Worm (Caenorhabditis elegans) whole organism, midembryonic: ENCODE results near the gene sre-10.

Experiments used
- cog-1 ChIP-seq: sonication (generic microtip); optimal IDR thresholded peaks from 2 replicates; lab custom pipeline; 2016; ENCODE audit warnings: missing genetic modification characterization, missing compliant biosample characterization
- klf-2 ChIP-seq: fragments of 200-800 bp; sonication (Bioruptor generic); conservative IDR thresholded peaks from 2 replicates; pipeline ENCODE4 v1.3.6; 2022; ENCODE audit warnings: missing genetic modification reagents, missing genetic modification characterization, missing compliant biosample characterization
- med-1 ChIP-seq: sonication (generic microtip); optimal IDR thresholded peaks from 2 replicates; lab custom pipeline; 2017; ENCODE audit warnings: missing genetic modification characterization, mild to moderate bottlenecking, missing compliant biosample characterization, antibody characterized with exemption, missing genetic modification reagents; ENCODE audit not compliant: insufficient read depth
- ref-1 ChIP-seq: fragments of 200-800 bp; sonication (Bioruptor generic); conservative IDR thresholded peaks from 2 replicates; pipeline ENCODE4 v1.3.6; 2022; ENCODE audit warnings: missing genetic modification reagents, missing genetic modification characterization, missing compliant biosample characterization
- ztf-23 ChIP-seq: fragments of 200-800 bp; sonication (Bioruptor generic); IDR thresholded peaks from 2 replicates; pipeline ENCODE4 v1.3.6; 2022; ENCODE audit warnings: missing genetic modification reagents, missing genetic modification characterization, missing compliant biosample characterization

DNA sequence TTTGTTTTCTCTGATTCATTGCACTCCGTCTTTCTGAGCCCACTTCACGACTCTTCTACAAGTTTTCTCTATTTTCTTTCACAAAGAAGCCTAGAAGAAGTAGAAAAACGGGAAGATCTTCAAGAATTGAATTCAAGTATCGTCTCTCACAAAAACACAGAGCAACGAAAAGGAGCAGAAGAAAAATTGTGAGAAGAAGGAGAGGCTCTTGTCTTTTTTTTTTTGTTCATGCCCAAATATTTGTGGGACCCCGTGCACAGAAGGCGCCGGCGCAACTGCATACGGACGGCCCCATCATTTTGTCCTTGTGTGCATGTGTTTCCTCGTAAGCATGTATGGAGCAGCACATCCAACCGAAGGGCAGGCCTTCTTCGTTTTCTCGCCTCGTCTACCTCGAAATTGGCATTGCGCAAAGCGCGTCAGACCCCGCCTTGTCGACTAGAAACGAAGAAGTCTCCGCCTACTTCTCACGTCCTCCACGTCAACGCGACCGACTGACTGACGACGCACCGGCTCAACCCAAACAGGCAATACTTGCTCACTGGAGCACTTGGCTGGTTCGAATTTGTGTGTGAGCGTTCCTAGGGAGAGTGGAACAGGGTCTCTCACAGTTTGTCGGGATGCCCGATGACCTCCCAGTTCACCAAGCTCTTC, 25.7 kb upstream of the sre-10 start:
- no peak for TF ChIP-seq ref-1 (GFP tag; lab: Robert Waterston, UW)
- no peak for TF ChIP-seq cog-1
- TF ChIP-seq ztf-23 (GFP tag; lab: Robert Waterston, UW) = no peak
- TF ChIP-seq med-1 (GFP tag; lab: Kevin White, UChicago) = no peak
- TF ChIP-seq klf-2 = no peak
